Worm (Caenorhabditis elegans): ENCODE results near the gene hoe-1.

DNA sequence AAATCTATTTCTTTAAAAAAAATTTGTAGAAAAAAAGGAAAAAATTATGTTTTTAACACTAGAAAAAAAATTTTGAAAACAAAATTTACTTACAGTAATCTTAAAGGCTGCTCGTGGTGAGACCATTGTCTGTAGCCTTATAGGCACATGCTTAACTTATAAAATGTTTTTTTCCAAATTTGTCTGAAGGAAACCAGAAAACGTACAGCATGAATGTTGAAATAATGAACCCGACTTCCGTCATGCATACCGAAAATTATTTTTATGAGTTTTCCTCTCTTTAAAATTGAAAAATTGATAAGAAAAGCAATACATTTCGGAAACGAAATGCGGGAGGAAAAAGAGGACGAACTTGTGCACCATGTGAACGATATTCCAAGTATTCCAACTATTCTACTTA, 27.7 kb upstream of the hoe-1 start, which contains the start of gene R11E3.2:
- TF ChIP-seq ama-1 (optimal IDR thresholded peaks at IDR 0.05) (no peak), hmg-1.1 (GFP tag; IDR thresholded peaks at IDR 0.05) (no peak), lin-39 (tag; optimal IDR thresholded peaks at IDR 0.05) (no peak), unc-62 (GFP tag; optimal IDR thresholded peaks at IDR 0.05 in 1 of 2) (no peak), unc-62 (tag; optimal IDR thresholded peaks at IDR 0.05) (no peak), lsy-2 (tag; optimal IDR thresholded peaks at IDR 0.05) (no peak), ceh-44 (GFP tag; IDR thresholded peaks at IDR 0.05) (no peak), nhr-76 (tag; optimal IDR thresholded peaks at IDR 0.05) (no peak)
